Fruit fly (Drosophila melanogaster) whole organism, embryonic: ENCODE measurements around the gene CG34429.
A peak's percentile ranks its signal among the peaks of the same experiment; 100 is the strongest.

ENCODE experiments used
- ATbp ChIP-seq: fragments of 200-800 bp; sonication (Bioruptor generic); optimal IDR thresholded peaks from 2 replicates; lab custom pipeline; 2017; ENCODE audit warnings: missing biosample characterization, mild to moderate bottlenecking, missing genetic modification characterization, missing genetic modification reagents
- Atf3 ChIP-seq: fragments of 200-800 bp; sonication (Bioruptor generic); optimal IDR thresholded peaks from 3 replicates; lab custom pipeline; 2016; ENCODE audit warnings: missing biosample characterization, missing genetic modification characterization
- CG1024 ChIP-seq: fragments of 200-800 bp; sonication (Bioruptor generic); IDR thresholded peaks from 2 replicates; pipeline ENCODE4 v1.3.6; 2022; ENCODE audit warnings: missing biosample characterization, missing genetic modification characterization
- CG10267 ChIP-seq: fragments of 200-800 bp; sonication (Bioruptor generic); optimal IDR thresholded peaks from 2 replicates; lab custom pipeline; 2018; ENCODE audit warnings: missing biosample characterization, mild to moderate bottlenecking, missing genetic modification characterization, moderate library complexity
- CG10462 ChIP-seq: fragments of 200-800 bp; sonication (Bioruptor generic); optimal IDR thresholded peaks from 2 replicates; lab custom pipeline; 2016; ENCODE audit warnings: missing biosample characterization, missing genetic modification characterization
- CG10654 ChIP-seq: fragments of 200-800 bp; sonication (Bioruptor generic); optimal IDR thresholded peaks from 2 replicates; lab custom pipeline; 2016; ENCODE audit warnings: missing biosample characterization, missing genetic modification characterization
- CG11456 ChIP-seq: fragments of 200-800 bp; sonication (Bioruptor generic); IDR thresholded peaks from 3 replicates; pipeline ENCODE4 v1.3.6; 2022; ENCODE audit warnings: missing biosample characterization, missing genetic modification characterization
- CG12219 ChIP-seq: fragments of 200-800 bp; sonication (Bioruptor generic); optimal IDR thresholded peaks from 3 replicates; lab custom pipeline; 2018; ENCODE audit warnings: missing biosample characterization, mild to moderate bottlenecking, missing genetic modification characterization
- CG12942 ChIP-seq: fragments of 200-800 bp; sonication (Bioruptor generic); optimal IDR thresholded peaks from 3 replicates; lab custom pipeline; 2016; ENCODE audit warnings: missing biosample characterization, missing genetic modification characterization
- CG13424 ChIP-seq: fragments of 200-800 bp; sonication (Bioruptor generic); optimal IDR thresholded peaks from 2 replicates; lab custom pipeline; 2019; ENCODE audit warnings: missing biosample characterization, mild to moderate bottlenecking, missing genetic modification characterization, moderate library complexity
- CG13894 ChIP-seq: fragments of 200-800 bp; sonication (Bioruptor generic); optimal IDR thresholded peaks from 3 replicates; lab custom pipeline; 2018; ENCODE audit warnings: missing biosample characterization, mild to moderate bottlenecking, missing genetic modification characterization, moderate library complexity
- CG14014 ChIP-seq: fragments of 200-800 bp; sonication (Bioruptor generic); IDR thresholded peaks from 2 replicates; pipeline ENCODE4 v1.3.6; 2022; ENCODE audit warnings: missing biosample characterization, missing genetic modification characterization
- CG14667 ChIP-seq: fragments of 200-800 bp; sonication (Bioruptor generic); IDR thresholded peaks from 2 replicates; pipeline ENCODE4 v1.3.6; 2022; ENCODE audit warnings: missing biosample characterization, missing genetic modification characterization
- CG2712 ChIP-seq: fragments of 200-800 bp; optimal IDR thresholded peaks from 3 replicates; lab custom pipeline; 2019; ENCODE audit warnings: missing biosample characterization, mild to moderate bottlenecking, missing genetic modification characterization, moderate library complexity
- CG31224 ChIP-seq: fragments of 200-800 bp; sonication (Bioruptor generic); IDR thresholded peaks from 2 replicates; pipeline ENCODE4 v1.3.6; 2022; ENCODE audit warnings: missing biosample characterization, missing genetic modification characterization
- CG31365 ChIP-seq: fragments of 200-800 bp; sonication (Bioruptor generic); optimal IDR thresholded peaks from 2 replicates; lab custom pipeline; 2018; ENCODE audit warnings: missing biosample characterization, mild to moderate bottlenecking, missing genetic modification characterization
- CG3838 ChIP-seq: fragments of 200-800 bp; sonication (Bioruptor generic); optimal IDR thresholded peaks from 3 replicates; lab custom pipeline; 2016; ENCODE audit warnings: missing biosample characterization, missing genetic modification characterization
- CG4854 ChIP-seq: fragments of 200-800 bp; sonication (Bioruptor generic); optimal IDR thresholded peaks from 2 replicates; lab custom pipeline; 2016; ENCODE audit warnings: missing biosample characterization, missing genetic modification characterization, inconsistent platforms
- CG5953 ChIP-seq: fragments of 200-800 bp; sonication (Bioruptor generic); IDR thresholded peaks from 2 replicates; pipeline ENCODE4 v1.3.6; 2022; ENCODE audit warnings: missing biosample characterization, missing genetic modification characterization
- CG6272 ChIP-seq: fragments of 200-800 bp; sonication (Bioruptor generic); IDR thresholded peaks from 2 replicates; pipeline ENCODE4 v1.3.6; 2022; ENCODE audit warnings: missing biosample characterization, missing genetic modification characterization
- CG6689 ChIP-seq: fragments of 200-800 bp; sonication (Bioruptor generic); IDR thresholded peaks from 2 replicates; pipeline ENCODE4 v1.3.6; 2022; ENCODE audit warnings: missing biosample characterization, missing genetic modification characterization
- CG7963 ChIP-seq: fragments of 200-800 bp; sonication (Bioruptor generic); IDR thresholded peaks from 3 replicates; pipeline ENCODE4 v1.3.6; 2022; ENCODE audit warnings: missing biosample characterization, missing genetic modification characterization; ENCODE audit not compliant: partially characterized antibody
- CG8281 ChIP-seq: fragments of 200-800 bp; sonication (Bioruptor generic); optimal IDR thresholded peaks from 2 replicates; lab custom pipeline; 2018; ENCODE audit warnings: missing biosample characterization, mild to moderate bottlenecking, missing genetic modification characterization, moderate library complexity
- CG9609 ChIP-seq: fragments of 200-800 bp; sonication (Bioruptor generic); optimal IDR thresholded peaks from 3 replicates; lab custom pipeline; 2016; ENCODE audit warnings: missing biosample characterization, missing genetic modification characterization
- CG9797 ChIP-seq: fragments of 200-800 bp; sonication (Bioruptor generic); optimal IDR thresholded peaks from 3 replicates; lab custom pipeline; 2018; ENCODE audit warnings: missing biosample characterization, mild to moderate bottlenecking, missing genetic modification characterization
- CTCF ChIP-seq: fragments of 200-800 bp; sonication (Bioruptor generic); optimal IDR thresholded peaks from 2 replicates; lab custom pipeline; 2017; ENCODE audit warnings: missing biosample characterization, mild to moderate bottlenecking, missing genetic modification characterization, moderate library complexity
- Eip74EF ChIP-seq, 2 experiments: fragments of 200-800 bp in 1 of 2; fragments of >200 bp in 1 of 2; sonication (Bioruptor generic) in 1 of 2; optimal IDR thresholded peaks; 2 replicates each; lab custom pipeline; 2017 to 2019; ENCODE audit warnings: missing biosample characterization in 2 of 2, missing genetic modification characterization in 2 of 2, mild to moderate bottlenecking in 1 of 2, moderate library complexity in 1 of 2
- Ets97D ChIP-seq: fragments of 200-800 bp; sonication (Bioruptor generic); optimal IDR thresholded peaks from 3 replicates; lab custom pipeline; 2016; ENCODE audit warnings: missing biosample characterization, missing genetic modification characterization
- Jarid2 ChIP-seq: fragments of 200-800 bp; sonication (Bioruptor generic); optimal IDR thresholded peaks from 3 replicates; lab custom pipeline; 2017; ENCODE audit warnings: mild to moderate bottlenecking, missing biosample characterization, missing genetic modification reagents, missing genetic modification characterization
- Max ChIP-seq: fragments of 200-800 bp; sonication (Bioruptor generic); optimal IDR thresholded peaks from 2 replicates; lab custom pipeline; 2016; ENCODE audit warnings: missing biosample characterization, mild to moderate bottlenecking, missing genetic modification characterization
- Sry-β ChIP-seq: fragments of 200-800 bp; sonication (Bioruptor generic); optimal IDR thresholded peaks from 2 replicates; lab custom pipeline; 2018; ENCODE audit warnings: missing biosample characterization, mild to moderate bottlenecking, missing genetic modification characterization, moderate library complexity
- ac ChIP-seq: fragments of 200-800 bp; sonication (Bioruptor generic); optimal IDR thresholded peaks from 3 replicates; lab custom pipeline; 2017; ENCODE audit warnings: missing biosample characterization, mild to moderate bottlenecking, missing genetic modification characterization
- ash1 ChIP-seq: fragments of 200-800 bp; sonication (Bioruptor generic); optimal IDR thresholded peaks from 2 replicates; lab custom pipeline; 2018; ENCODE audit warnings: missing biosample characterization, mild to moderate bottlenecking, missing genetic modification characterization
- bcd ChIP-seq: fragments of 200-800 bp; sonication (Bioruptor generic); optimal IDR thresholded peaks from 2 replicates; lab custom pipeline; 2017; ENCODE audit warnings: missing biosample characterization, mild to moderate bottlenecking, missing genetic modification characterization
- bowl ChIP-seq: fragments of 200-800 bp; sonication (Bioruptor generic); IDR thresholded peaks from 2 replicates; pipeline ENCODE4 v1.3.6; 2022; ENCODE audit warnings: missing biosample characterization, missing genetic modification characterization
- chm ChIP-seq: fragments of 200-800 bp; sonication (Bioruptor generic); IDR thresholded peaks from 2 replicates; pipeline ENCODE4 v1.3.6; 2022; ENCODE audit warnings: missing biosample characterization, missing genetic modification characterization
- croc ChIP-seq: fragments of 200-800 bp; sonication (Bioruptor generic); conservative IDR thresholded peaks from 3 replicates; pipeline ENCODE4 v1.3.6; 2022; ENCODE audit warnings: missing biosample characterization, missing genetic modification characterization
- gce ChIP-seq: fragments of 200-800 bp; sonication (Bioruptor generic); IDR thresholded peaks from 3 replicates; pipeline ENCODE4 v1.3.6; 2022; ENCODE audit warnings: missing biosample characterization, missing genetic modification characterization
- gem ChIP-seq: fragments of 200-800 bp; sonication (Bioruptor generic); optimal IDR thresholded peaks from 2 replicates; lab custom pipeline; 2019; ENCODE audit warnings: missing biosample characterization, mild to moderate bottlenecking, missing genetic modification characterization, moderate library complexity
- hkb ChIP-seq, 2 experiments: fragments of 200-800 bp in 1 of 2; fragments of >200 bp in 1 of 2; sonication (Bioruptor generic) in 1 of 2; IDR thresholded peaks in 1 of 2; optimal IDR thresholded peaks in 1 of 2; 2 replicates each; pipeline versions ENCODE4 v1.3.6 to Lab custom; 2017 to 2022; ENCODE audit warnings: missing biosample characterization in 1 of 2, missing genetic modification characterization in 1 of 2
- ken ChIP-seq: fragments of 200-800 bp; sonication (Bioruptor generic); IDR thresholded peaks from 3 replicates; pipeline ENCODE4 v1.3.6; 2022; ENCODE audit warnings: missing biosample characterization, missing genetic modification characterization
- maf-S ChIP-seq: fragments of 200-800 bp; sonication (Bioruptor generic); optimal IDR thresholded peaks from 2 replicates; lab custom pipeline; 2016; ENCODE audit warnings: missing biosample characterization, missing genetic modification characterization
- org-1 ChIP-seq: fragments of 200-800 bp; sonication (Bioruptor generic); optimal IDR thresholded peaks from 2 replicates; lab custom pipeline; 2017; ENCODE audit warnings: missing biosample characterization, missing genetic modification characterization
- ro ChIP-seq: fragments of 200-800 bp; sonication (Bioruptor generic); IDR thresholded peaks from 2 replicates; pipeline ENCODE4 v1.3.6; 2022; ENCODE audit warnings: missing biosample characterization, missing genetic modification characterization
- seq ChIP-seq: fragments of 200-800 bp; sonication (Bioruptor generic); IDR thresholded peaks from 2 replicates; pipeline ENCODE4 v1.3.6; 2022; ENCODE audit warnings: missing biosample characterization, missing genetic modification characterization
- shn ChIP-seq: fragments of 200-800 bp; sonication (Bioruptor generic); optimal IDR thresholded peaks from 3 replicates; lab custom pipeline; 2016; ENCODE audit warnings: missing biosample characterization, missing genetic modification characterization
- tio ChIP-seq: fragments of 200-800 bp; sonication (Bioruptor generic); optimal IDR thresholded peaks from 2 replicates; lab custom pipeline; 2017; ENCODE audit warnings: missing biosample characterization, missing genetic modification characterization, inconsistent platforms
- vnd ChIP-seq: fragments of 200-800 bp; sonication (Bioruptor generic); IDR thresholded peaks from 3 replicates; pipeline ENCODE4 v1.3.6; 2022; ENCODE audit warnings: missing biosample characterization, missing genetic modification characterization; ENCODE audit not compliant: partially characterized antibody
- z ChIP-seq: fragments of 200-800 bp; sonication (Bioruptor generic); IDR thresholded peaks from 3 replicates; pipeline ENCODE4 v1.3.6; 2022; ENCODE audit warnings: missing biosample characterization, missing genetic modification characterization
- zen ChIP-seq: fragments of 200-800 bp; sonication (Bioruptor generic); optimal IDR thresholded peaks from 3 replicates; lab custom pipeline; 2018; ENCODE audit warnings: missing biosample characterization, mild to moderate bottlenecking, missing genetic modification characterization, moderate library complexity

CG34429 gene

dm6 chr3L:13032085-13032914 lies 30.5 kb upstream of the CG34429 start:
- TF ChIP-seq CG10462 (GFP tag; lab: Kevin White, UChicago) (no peak), CG14667 (no peak), CG13424 (tag; lab: Kevin White, UChicago) (peak; percentile 10), CG6272 (GFP tag; lab: Robert Waterston, UW) (no peak), chm (GFP tag; lab: Robert Waterston, UW) (peak; percentile 45; the same call in 1 of the 2 replicates), hkb (optimal IDR thresholded peaks at IDR 0.05; lab: Kevin White, UChicago) (no peak), hkb (GFP tag; IDR thresholded peaks at IDR 0.05; lab: Robert Waterston, UW) (no peak), CG9609 (GFP tag; lab: Kevin White, UChicago) (no peak), croc (GFP tag; lab: Robert Waterston, UW) (no peak), shn (GFP tag; lab: Kevin White, UChicago) (no peak), gce (GFP tag; lab: Robert Waterston, UW) (peak; percentile 61; the same call in 1 of the 3 replicates), Atf3 (GFP tag; lab: Kevin White, UChicago) (no peak), zen (tag; lab: Kevin White, UChicago) (no peak), CG1024 (GFP tag; lab: Robert Waterston, UW) (0 out of 2 replicates have a peak, but pooled peaks have one; percentile 5), maf-S (GFP tag; lab: Kevin White, UChicago) (no peak), Jarid2 (GFP tag; lab: Kevin White, UChicago) (no peak), CG13894 (tag; lab: Kevin White, UChicago) (no peak), CG31365 (tag; lab: Kevin White, UChicago) (no peak), Eip74EF (GFP tag; optimal IDR thresholded peaks at IDR 0.05; lab: Kevin White, UChicago) (no peak), CG4854 (GFP tag; lab: Kevin White, UChicago) (no peak), ken (GFP tag; lab: Robert Waterston, UW) (no peak), CG3838 (GFP tag; lab: Kevin White, UChicago) (no peak), CG2712 (tag; lab: Kevin White, UChicago) (peak; percentile 54), bcd (GFP tag; lab: Kevin White, UChicago) (peak; percentile 3), vnd (GFP tag; lab: Robert Waterston, UW) (no peak), Max (no peak), seq (GFP tag; lab: Robert Waterston, UW) (no peak), ash1 (GFP tag; lab: Kevin White, UChicago) (no peak), CG12219 (GFP tag; lab: Kevin White, UChicago) (no peak), CTCF (GFP tag; lab: Kevin White, UChicago) (peak; percentile 11), ATbp (peak; percentile 32), CG10654 (no peak), CG31224 (no peak), bowl (GFP tag; lab: Robert Waterston, UW) (no peak), tio (peak; percentile 9), org-1 (GFP tag; lab: Kevin White, UChicago) (no peak), CG10267 (tag; lab: Kevin White, UChicago) (peak; percentile 37), CG12942 (GFP tag; lab: Kevin White, UChicago) (no peak), CG5953 (GFP tag; lab: Robert Waterston, UW) (no peak), CG9797 (GFP tag; lab: Kevin White, UChicago) (no peak), CG7963 (GFP tag; lab: Robert Waterston, UW) (no peak), z (GFP tag; lab: Robert Waterston, UW) (no peak), CG8281 (peak; percentile 32), CG11456 (no peak), CG14014 (GFP tag; lab: Robert Waterston, UW) (no peak), Ets97D (GFP tag; lab: Kevin White, UChicago) (no peak), Sry-β (GFP tag; lab: Kevin White, UChicago) (peak; percentile 20), gem (peak; percentile 56), CG6689 (GFP tag; lab: Robert Waterston, UW) (no peak), ro (GFP tag; lab: Robert Waterston, UW) (no peak), ac (GFP tag; lab: Kevin White, UChicago) (no peak)
